Worm (Caenorhabditis elegans): ENCODE measurements around the gene fbxb-119.

Gene fbxb-119

ce11 chrV:18368322-18368721 lies 49.9 kb downstream of the fbxb-119 start, which contains the start of gene C08E8.6:
TSS of gene C08E8.6 (minus strand) at chrV:18368422.
- TF ChIP-seq madf-6 (GFP tag; IDR thresholded peaks at IDR 0.05) (no peak), nhr-80 (tag; optimal IDR thresholded peaks at IDR 0.05) (no peak), F33H1.4 (GFP tag; IDR thresholded peaks at IDR 0.05) (no peak), chd-7 (tag; optimal IDR thresholded peaks at IDR 0.05) (no peak), madf-8 (GFP tag; conservative IDR thresholded peaks at IDR 0.05) (no peak)

All from whole organism, young adult.